Fruit fly (Drosophila melanogaster): ENCODE results near the gene Sema1a.

Gene Sema1a

DNA sequence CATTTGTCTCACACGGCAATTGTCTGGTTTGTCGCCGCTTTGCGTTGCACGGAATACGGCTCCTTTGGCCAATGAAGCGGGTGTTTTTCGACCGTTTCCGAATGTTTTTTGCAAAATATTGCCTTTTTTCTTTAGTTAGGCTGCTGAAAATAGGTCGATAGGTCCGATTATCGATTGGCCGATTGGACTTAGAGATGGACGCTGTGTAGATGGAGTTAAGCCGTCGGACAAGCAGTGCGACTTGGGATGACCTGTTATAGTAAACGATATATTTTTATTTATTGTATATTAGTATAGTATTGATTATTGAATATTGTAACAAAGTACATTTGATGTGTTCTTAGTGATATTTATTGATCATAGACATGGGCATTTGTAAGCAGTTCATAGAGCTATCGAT, 13.6 kb upstream of the Sema1a start, which contains the start of the genes lmgA and lmgB (continued):
- no peak for TF ChIP-seq pita (GFP tag; optimal IDR thresholded peaks at IDR 0.05)
- no peak for TF ChIP-seq kah (GFP tag; optimal IDR thresholded peaks at IDR 0.05)
- no peak for TF ChIP-seq CG8281 (tag; optimal IDR thresholded peaks at IDR 0.05)
- peak; percentile 60 for TF ChIP-seq CG10654 (GFP tag; optimal IDR thresholded peaks at IDR 0.05)
- TF ChIP-seq phol (tag; optimal IDR thresholded peaks at IDR 0.05) = peak; percentile 59
- TF ChIP-seq row (GFP tag; IDR thresholded peaks at IDR 0.05) = peak; percentile 61
- no peak for TF ChIP-seq luna (GFP tag; optimal IDR thresholded peaks at IDR 0.05)
- no peak for TF ChIP-seq Neu2 (GFP tag; optimal IDR thresholded peaks at IDR 0.05; ENCODE audit: borderline replicate concordance)
- TF ChIP-seq Awh (GFP tag; IDR thresholded peaks at IDR 0.05) = no peak
- TF ChIP-seq Bteb2 (GFP tag; optimal IDR thresholded peaks at IDR 0.05) = no peak
- no peak for TF ChIP-seq Fer2 (tag; optimal IDR thresholded peaks at IDR 0.05)
- TF ChIP-seq emc (GFP tag; optimal IDR thresholded peaks at IDR 0.05) = no peak
- peak; percentile 21 for TF ChIP-seq CG18764 (GFP tag; optimal IDR thresholded peaks at IDR 0.05)
- no peak for TF ChIP-seq Atf3 (GFP tag; optimal IDR thresholded peaks at IDR 0.05)
- no peak for TF ChIP-seq sug (tag; optimal IDR thresholded peaks at IDR 0.05)
- TF ChIP-seq CG9797 (GFP tag; optimal IDR thresholded peaks at IDR 0.05) = peak; percentile 22
- TF ChIP-seq ab (GFP tag; optimal IDR thresholded peaks at IDR 0.05) = no peak
- peak; percentile 16; the same call in 1 of the 3 replicates for TF ChIP-seq CG11456 (GFP tag; IDR thresholded peaks at IDR 0.05)
- no peak for TF ChIP-seq eyg (GFP tag; optimal IDR thresholded peaks at IDR 0.05)
- TF ChIP-seq CG1529 (GFP tag; optimal IDR thresholded peaks at IDR 0.05) = no peak
- TF ChIP-seq fru (optimal IDR thresholded peaks at IDR 0.05) = no peak
- TF ChIP-seq CG11560 (tag; IDR thresholded peaks at IDR 0.05) = no peak
- no peak for TF ChIP-seq Drgx (GFP tag; IDR thresholded peaks at IDR 0.05)
- TF ChIP-seq CG32772 (GFP tag; IDR thresholded peaks at IDR 0.05) = no peak
- peak; percentile 22 for TF ChIP-seq sens (GFP tag)
- TF ChIP-seq sens-2 (GFP tag; IDR thresholded peaks at IDR 0.05) = no peak
- peak; percentile 46; the same call in 1 of the 3 replicates for TF ChIP-seq Dbx (GFP tag; IDR thresholded peaks at IDR 0.05)
- no peak for TF ChIP-seq CG34422 (GFP tag; IDR thresholded peaks at IDR 0.05)
- no peak for TF ChIP-seq ken (GFP tag; IDR thresholded peaks at IDR 0.05)
- peak; percentile 66 for TF ChIP-seq CG12659 (GFP tag; optimal IDR thresholded peaks at IDR 0.05)
- TF ChIP-seq CG18011 (GFP tag; optimal IDR thresholded peaks at IDR 0.05) = peak; percentile 35
- TF ChIP-seq trem (tag; optimal IDR thresholded peaks at IDR 0.05) = peak; percentile 79
- TF ChIP-seq seq (GFP tag; IDR thresholded peaks at IDR 0.05) = no peak
- TF ChIP-seq bbx (GFP tag; IDR thresholded peaks at IDR 0.05; ENCODE audit: partially characterized antibody) = peak; percentile 82
- peak; percentile 8 for TF ChIP-seq CG8388 (GFP tag; optimal IDR thresholded peaks at IDR 0.05)
- TF ChIP-seq HmgZ (tag; optimal IDR thresholded peaks at IDR 0.05) = peak; percentile 76
- TF ChIP-seq CG4707 (GFP tag; optimal IDR thresholded peaks at IDR 0.05) = no peak
- TF ChIP-seq CG4854 (GFP tag; optimal IDR thresholded peaks at IDR 0.05) = no peak
- peak; percentile 70 for TF ChIP-seq lilli (GFP tag; optimal IDR thresholded peaks at IDR 0.05)
- no peak for TF ChIP-seq otp (GFP tag; IDR thresholded peaks at IDR 0.05)
- peak; percentile 88 for TF ChIP-seq stwl (tag; optimal IDR thresholded peaks at IDR 0.05)
- peak; percentile 41 for TF ChIP-seq Chrac-16 (GFP tag; optimal IDR thresholded peaks at IDR 0.05)
- no peak for TF ChIP-seq bigmax (GFP tag; optimal IDR thresholded peaks at IDR 0.05)
- no peak for TF ChIP-seq CG3281 (GFP tag; optimal IDR thresholded peaks at IDR 0.05)
- TF ChIP-seq CG9727 (GFP tag; optimal IDR thresholded peaks at IDR 0.05) = peak; percentile 14
- TF ChIP-seq scrt (GFP tag; optimal IDR thresholded peaks at IDR 0.05) = no peak
- TF ChIP-seq Poxn (GFP tag; IDR thresholded peaks at IDR 0.05) = no peak
- TF ChIP-seq Gsc (GFP tag; IDR thresholded peaks at IDR 0.05) = no peak
- no peak for TF ChIP-seq Ets97D (GFP tag; optimal IDR thresholded peaks at IDR 0.05)
- no peak for TF ChIP-seq h (optimal IDR thresholded peaks at IDR 0.05)
- TF ChIP-seq tx (GFP tag; optimal IDR thresholded peaks at IDR 0.05) = no peak
- TF ChIP-seq D19B (GFP tag; optimal IDR thresholded peaks at IDR 0.05) = no peak
- TF ChIP-seq CG9437 (GFP tag; optimal IDR thresholded peaks at IDR 0.05) = no peak

Measured in whole organism, embryonic.